Fruit fly (Drosophila melanogaster): ENCODE measurements around the gene CG18249.
A peak's percentile ranks its signal among the peaks of the same experiment; 100 is the strongest.

Gene CG18249

DNA sequence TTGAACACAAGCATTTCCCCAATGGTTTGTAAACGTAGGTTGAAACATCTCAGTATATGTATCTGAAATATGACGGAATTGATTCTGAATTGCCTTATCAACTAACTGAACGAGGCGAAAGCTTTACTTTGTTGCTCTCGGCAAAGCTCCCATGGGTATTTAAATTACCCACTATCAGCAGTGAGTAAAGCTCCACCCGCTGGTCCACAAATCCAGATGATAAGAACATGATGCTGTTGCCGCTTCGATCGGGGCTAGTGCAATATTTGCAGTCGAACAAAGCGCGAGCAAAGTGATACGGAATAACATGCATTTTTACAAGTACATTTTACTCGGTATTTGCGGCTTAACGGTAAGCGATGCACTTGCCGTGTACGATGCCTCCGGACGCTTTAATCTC is at the start of gene CG18249:
TSS of gene CG18249 (plus strand) at position 256 of the 400 bp plus-strand sequence.
- no peak for TF ChIP-seq EcR (GFP tag; optimal IDR thresholded peaks at IDR 0.05)
- TF ChIP-seq psq (optimal IDR thresholded peaks at IDR 0.05) = no peak
- no peak for TF ChIP-seq usp (GFP tag; optimal IDR thresholded peaks at IDR 0.05)
- no peak for TF ChIP-seq Dll (optimal IDR thresholded peaks at IDR 0.05)
- no peak for TF ChIP-seq pan (optimal IDR thresholded peaks at IDR 0.05)
- no peak for TF ChIP-seq CG8478 (optimal IDR thresholded peaks at IDR 0.05)

DNA sequence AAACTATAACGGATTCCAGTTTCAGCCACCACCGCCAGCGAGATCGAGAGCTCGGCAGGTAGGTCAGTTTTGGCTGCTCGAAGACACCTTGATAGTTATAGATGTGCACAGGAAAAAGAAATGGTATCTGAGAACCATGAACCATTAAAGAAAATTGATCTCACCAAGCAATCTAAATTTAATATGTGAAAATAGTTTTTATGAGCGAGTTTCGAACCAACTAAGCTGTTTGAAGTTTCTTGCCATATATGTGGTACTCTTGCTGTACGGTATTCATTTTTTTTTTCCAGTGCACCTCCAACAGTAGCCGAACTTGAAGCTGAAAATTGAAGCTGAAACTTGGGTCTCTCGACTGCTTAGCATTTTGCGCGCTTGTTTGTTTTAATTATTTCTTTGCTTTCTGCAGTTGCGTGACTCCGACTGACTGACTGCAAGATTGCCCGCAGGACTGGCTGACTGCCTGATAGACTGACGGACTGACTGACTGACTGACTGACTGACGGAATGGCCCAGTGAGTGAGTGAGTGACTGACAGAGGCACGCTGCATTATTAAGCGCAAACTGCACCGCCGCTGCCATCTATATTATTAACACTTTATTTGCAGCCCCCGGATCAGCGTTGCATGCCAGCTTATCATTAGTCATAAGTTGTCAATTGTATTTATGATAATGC is 48.3 kb upstream of the CG18249 start:
- TF ChIP-seq pan (optimal IDR thresholded peaks at IDR 0.05) (no peak), psq (optimal IDR thresholded peaks at IDR 0.05) (no peak), CG8478 (optimal IDR thresholded peaks at IDR 0.05) (no peak)

DNA sequence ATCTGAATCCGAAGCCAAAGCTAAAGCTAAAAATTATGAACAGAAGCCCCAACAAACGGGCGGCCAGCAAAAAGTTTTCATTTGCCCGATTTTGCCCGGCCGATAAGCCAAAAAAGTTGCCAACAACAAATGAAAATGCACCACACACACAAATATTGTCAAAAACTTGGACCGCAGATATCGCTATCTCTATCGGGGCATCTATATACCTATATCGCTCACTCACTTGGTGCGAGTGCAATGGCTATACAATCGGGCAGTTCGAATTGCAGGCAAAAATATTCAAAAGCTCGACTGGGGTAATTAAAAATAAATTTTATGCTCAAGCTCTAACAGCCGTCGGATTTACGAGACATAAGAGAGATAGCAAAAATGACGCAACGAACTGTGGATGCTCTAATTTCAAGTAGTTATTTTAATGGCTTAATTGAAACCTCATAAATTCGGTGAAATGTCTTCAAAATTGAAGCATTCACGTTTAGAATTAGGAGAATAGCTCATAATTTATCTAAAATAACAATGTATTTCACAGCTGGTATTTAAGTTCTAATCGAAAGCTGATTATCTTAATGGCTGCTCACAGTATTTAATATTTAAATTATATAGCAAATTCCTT is 43.8 kb upstream of the CG18249 start:
- no peak for TF ChIP-seq CG8478 (optimal IDR thresholded peaks at IDR 0.05)
- no peak for TF ChIP-seq EcR (GFP tag; optimal IDR thresholded peaks at IDR 0.05)
- TF ChIP-seq pan (optimal IDR thresholded peaks at IDR 0.05) = no peak
- no peak for TF ChIP-seq Dll (optimal IDR thresholded peaks at IDR 0.05)
- TF ChIP-seq usp (GFP tag; optimal IDR thresholded peaks at IDR 0.05) = no peak
- no peak for TF ChIP-seq psq (optimal IDR thresholded peaks at IDR 0.05)

DNA sequence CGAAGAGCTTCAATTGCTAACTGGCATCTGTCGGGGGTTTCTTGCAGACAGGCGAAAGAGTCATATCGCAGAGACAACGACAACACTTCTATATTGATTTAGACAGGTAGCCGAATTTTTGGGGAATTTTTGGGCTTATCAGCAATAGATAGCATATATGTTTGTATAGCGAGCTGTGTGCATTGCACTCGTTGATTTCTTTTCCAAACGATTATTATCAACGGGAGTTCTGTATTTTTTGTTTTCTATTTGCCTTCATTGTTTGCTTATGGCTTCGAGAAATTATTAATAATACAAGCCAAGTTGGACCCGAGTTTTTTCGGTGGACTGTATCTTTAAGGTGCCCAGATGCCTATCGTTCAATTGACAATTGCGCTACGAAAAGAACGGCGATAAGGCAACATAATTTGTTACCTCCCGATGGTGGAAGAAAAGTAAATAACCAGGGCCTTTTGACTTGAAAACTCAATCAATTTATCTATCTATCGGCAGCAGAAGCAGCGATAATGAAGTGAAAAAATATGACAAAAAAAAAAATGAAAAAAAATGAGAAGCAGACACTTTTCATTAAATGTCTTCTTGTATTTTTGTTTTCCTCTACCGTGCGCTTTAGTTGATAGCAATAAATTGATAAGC is 39.5 kb upstream of the CG18249 start:
- TF ChIP-seq Dll (optimal IDR thresholded peaks at IDR 0.05) = no peak
- TF ChIP-seq CG8478 (optimal IDR thresholded peaks at IDR 0.05) = no peak
- no peak for TF ChIP-seq EcR (GFP tag; optimal IDR thresholded peaks at IDR 0.05)
- no peak for TF ChIP-seq pan (optimal IDR thresholded peaks at IDR 0.05)
- TF ChIP-seq psq (optimal IDR thresholded peaks at IDR 0.05) = no peak

DNA sequence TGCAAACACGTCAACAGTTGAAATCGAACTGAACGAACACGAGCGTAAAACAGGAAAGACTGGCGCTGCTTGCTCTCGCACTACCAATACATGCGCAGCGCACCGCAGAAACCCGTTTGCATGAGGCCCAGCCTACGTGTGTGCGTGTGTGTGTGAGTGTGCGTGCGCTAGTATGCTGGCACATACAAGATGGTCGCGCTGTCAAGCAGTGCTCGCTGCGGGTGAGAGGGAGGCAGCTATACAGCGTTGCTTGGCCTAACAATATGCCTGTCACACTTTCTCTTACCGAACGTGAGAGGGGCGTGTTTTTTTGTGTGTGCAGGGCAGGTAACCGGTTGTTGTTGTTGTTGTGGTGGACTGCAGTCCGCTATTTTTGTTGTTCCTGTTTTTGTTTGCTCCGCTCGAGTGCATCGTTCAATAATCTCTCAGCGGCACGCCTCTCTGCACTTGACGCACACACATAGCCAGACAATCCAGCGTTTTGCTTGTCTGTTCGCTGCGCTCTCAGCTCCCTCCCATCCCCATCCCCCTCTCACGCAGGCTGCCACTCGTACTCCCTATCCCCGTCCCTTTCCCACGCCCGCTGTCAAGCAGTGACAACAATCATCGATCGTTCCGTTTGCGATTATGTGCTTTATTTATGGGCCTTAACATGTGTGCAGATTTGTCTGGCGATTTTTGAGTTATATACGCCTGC is 38.4 kb upstream of the CG18249 start, which contains the start of gene grn:
TSS of gene grn (minus strand) at position 33 of the 697 bp plus-strand sequence.
- TF ChIP-seq CG8478 (optimal IDR thresholded peaks at IDR 0.05) (peak; percentile 75), psq (optimal IDR thresholded peaks at IDR 0.05) (no peak), pan (optimal IDR thresholded peaks at IDR 0.05) (no peak), Dll (optimal IDR thresholded peaks at IDR 0.05) (peak; percentile 73)

DNA sequence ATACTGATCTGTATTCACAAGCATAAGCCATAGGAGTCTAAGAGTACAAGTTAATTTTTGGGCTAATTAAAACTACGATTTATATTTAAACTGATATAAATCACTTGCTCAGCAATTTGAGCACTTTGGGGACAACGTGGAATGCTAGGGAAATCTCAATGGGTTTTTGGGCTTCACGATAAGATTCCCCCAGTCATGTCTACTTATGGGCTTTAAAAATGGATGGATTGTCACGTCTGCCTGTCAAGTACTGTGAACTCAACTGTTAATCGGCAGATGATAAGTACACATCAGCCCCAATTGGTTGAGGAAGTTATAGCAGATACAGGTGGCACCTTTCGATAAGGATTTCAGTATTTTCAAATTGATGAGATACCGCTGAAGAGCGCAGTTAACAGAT is 36.4 kb upstream of the CG18249 start:
- TF ChIP-seq usp (GFP tag; optimal IDR thresholded peaks at IDR 0.05) (no peak), psq (optimal IDR thresholded peaks at IDR 0.05) (no peak), EcR (GFP tag; optimal IDR thresholded peaks at IDR 0.05) (no peak), CG8478 (optimal IDR thresholded peaks at IDR 0.05) (no peak), pan (optimal IDR thresholded peaks at IDR 0.05) (no peak)

DNA sequence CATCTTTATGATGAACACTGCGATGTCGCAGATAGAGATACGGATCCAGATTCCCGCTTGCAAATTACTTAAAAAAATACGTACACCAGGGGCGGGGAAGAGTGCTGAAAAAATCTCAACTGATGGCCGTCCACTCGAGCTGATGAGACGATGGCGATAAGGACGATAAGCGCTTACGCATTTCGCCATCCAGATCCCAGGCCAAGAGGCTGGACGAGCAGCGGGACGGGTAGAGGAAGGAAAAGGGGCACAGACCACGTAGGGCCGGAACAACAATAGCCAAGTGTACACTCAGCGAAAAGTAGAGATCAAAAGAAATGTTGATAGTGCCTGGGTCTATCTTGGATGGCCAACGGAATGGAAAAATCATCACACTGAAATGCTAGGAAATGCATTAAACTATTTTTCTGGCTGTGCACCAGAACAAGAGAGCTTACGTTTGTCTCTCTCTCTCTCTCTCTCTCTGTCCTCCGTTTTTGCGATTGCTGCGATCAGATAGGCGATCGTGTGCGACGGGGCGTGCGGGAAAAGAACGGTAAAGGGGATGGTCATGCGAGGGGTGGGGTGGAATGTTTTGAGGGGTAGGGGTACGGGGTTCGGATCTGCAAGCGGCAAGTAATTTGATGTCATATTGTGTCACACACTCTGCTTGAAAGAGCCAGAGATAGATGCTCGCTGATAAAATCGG is 32.4 kb upstream of the CG18249 start:
- TF ChIP-seq Dll (optimal IDR thresholded peaks at IDR 0.05) (no peak), usp (GFP tag; optimal IDR thresholded peaks at IDR 0.05) (no peak), psq (optimal IDR thresholded peaks at IDR 0.05) (no peak), EcR (GFP tag; optimal IDR thresholded peaks at IDR 0.05) (no peak), CG8478 (optimal IDR thresholded peaks at IDR 0.05) (no peak), pan (optimal IDR thresholded peaks at IDR 0.05) (no peak)

DNA sequence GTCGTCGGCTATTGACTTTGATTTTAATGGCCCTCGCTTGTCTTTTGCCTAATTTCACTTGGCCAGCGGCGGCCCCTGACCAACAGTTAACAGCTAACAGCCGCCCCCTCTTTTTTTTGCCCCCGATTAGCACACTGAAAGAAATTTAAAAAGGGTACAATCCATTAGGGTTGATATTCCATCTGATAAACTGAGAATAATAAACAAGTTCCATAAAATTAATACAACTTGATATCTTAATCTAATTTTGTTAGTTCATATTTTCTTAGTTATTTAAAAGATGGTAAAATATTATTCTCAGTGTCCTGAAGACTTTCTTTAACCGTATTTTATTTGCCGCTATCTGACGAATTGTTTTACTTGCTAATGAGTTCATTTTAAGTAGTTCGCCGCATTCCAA is 30.5 kb upstream of the CG18249 start:
- no peak for TF ChIP-seq Dll (optimal IDR thresholded peaks at IDR 0.05)
- TF ChIP-seq usp (GFP tag; optimal IDR thresholded peaks at IDR 0.05) = no peak
- no peak for TF ChIP-seq CG8478 (optimal IDR thresholded peaks at IDR 0.05)
- no peak for TF ChIP-seq EcR (GFP tag; optimal IDR thresholded peaks at IDR 0.05)
- no peak for TF ChIP-seq psq (optimal IDR thresholded peaks at IDR 0.05)
- no peak for TF ChIP-seq pan (optimal IDR thresholded peaks at IDR 0.05)

DNA sequence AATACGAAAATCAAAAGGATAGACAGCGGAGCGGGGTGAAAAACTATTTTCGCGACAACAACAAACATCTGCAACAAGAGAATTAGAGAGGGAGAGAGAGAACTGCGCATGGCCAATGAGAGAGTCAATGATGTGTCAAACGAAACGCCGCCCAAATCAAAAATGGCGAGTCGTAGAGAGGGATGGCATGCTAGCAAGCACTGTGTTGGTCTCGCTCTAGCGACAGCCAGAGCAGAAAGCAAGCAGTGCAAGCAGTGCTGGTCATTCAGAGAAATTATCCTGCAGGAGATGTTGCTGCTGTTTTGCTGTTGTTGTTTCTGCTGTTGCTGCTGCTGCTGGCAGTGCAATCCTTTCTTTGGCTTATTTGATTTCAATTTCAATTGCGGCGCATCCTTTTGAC is 29.1 kb upstream of the CG18249 start:
- no peak for TF ChIP-seq usp (GFP tag; optimal IDR thresholded peaks at IDR 0.05)
- no peak for TF ChIP-seq Dll (optimal IDR thresholded peaks at IDR 0.05)
- peak; percentile 91 for TF ChIP-seq CG8478 (optimal IDR thresholded peaks at IDR 0.05)

DNA sequence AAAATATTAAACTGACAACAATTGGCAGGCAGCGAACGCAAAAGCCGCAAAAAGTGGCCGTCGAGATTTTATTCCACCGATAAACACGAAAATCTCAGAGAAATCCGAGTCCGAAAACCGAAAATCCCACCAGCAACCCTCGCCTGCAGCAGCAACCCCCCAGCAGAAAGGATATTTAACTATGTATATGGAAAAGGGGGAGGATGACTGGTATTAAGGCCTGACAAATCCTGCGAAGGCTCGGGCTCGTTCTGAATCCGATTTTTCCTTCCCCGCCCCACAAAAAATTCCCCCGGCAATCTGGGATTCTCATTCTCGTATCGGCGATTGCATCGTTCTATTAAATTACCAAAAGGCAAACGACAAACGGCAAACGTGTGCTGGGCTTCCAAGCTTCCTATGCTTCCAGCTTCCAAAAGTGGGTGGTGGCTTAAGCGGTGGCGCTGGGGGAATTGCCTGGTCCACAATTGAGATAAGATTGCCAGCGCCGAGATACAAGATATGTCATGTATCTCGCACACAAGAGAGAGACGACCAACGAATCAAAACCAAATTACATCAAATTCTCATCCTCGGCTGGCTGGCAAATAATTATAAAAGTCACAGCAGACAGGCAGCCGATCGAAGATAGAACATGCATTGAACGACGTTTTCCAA is 27.6 kb upstream of the CG18249 start:
- no peak for TF ChIP-seq usp (GFP tag; optimal IDR thresholded peaks at IDR 0.05)
- no peak for TF ChIP-seq EcR (GFP tag; optimal IDR thresholded peaks at IDR 0.05)
- no peak for TF ChIP-seq Dll (optimal IDR thresholded peaks at IDR 0.05)
- TF ChIP-seq psq (optimal IDR thresholded peaks at IDR 0.05) = no peak
- no peak for TF ChIP-seq CG8478 (optimal IDR thresholded peaks at IDR 0.05)
- no peak for TF ChIP-seq pan (optimal IDR thresholded peaks at IDR 0.05)

DNA sequence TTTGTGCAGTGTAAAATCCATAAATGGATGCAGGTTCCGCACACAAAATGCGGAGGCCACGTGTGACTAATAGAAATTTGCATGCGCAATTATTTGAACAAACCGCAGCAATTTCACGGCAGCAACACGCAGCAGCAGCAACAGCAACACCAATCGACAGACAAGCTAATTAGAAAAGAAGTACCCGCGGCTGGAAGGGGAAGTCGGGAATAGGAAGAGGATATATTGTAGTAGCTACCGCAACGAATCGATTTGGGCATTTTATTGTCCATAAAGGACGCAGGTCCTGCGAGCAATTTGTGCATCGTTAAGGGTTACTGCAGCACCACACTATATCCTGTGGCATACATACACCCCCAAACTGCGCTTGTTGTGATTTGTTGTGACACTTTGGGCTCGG is 26.8 kb upstream of the CG18249 start:
- TF ChIP-seq psq (optimal IDR thresholded peaks at IDR 0.05) (no peak), EcR (GFP tag; optimal IDR thresholded peaks at IDR 0.05) (no peak), pan (optimal IDR thresholded peaks at IDR 0.05) (no peak), CG8478 (optimal IDR thresholded peaks at IDR 0.05) (no peak), usp (GFP tag; optimal IDR thresholded peaks at IDR 0.05) (no peak), Dll (optimal IDR thresholded peaks at IDR 0.05) (no peak)

Measured in whole organism.